Worm (Caenorhabditis elegans) whole organism, early embryonic: ENCODE data around the gene F15H10.9.

Experiments
- B0310.2 ChIP-seq: sonication (generic microtip); optimal IDR thresholded peaks from 2 replicates; lab custom pipeline; 2016; ENCODE audit warnings: mild to moderate bottlenecking, missing genetic modification characterization, missing compliant biosample characterization
- F13C5.2 ChIP-seq: sonication (generic microtip); optimal IDR thresholded peaks from 2 replicates; lab custom pipeline; 2017; ENCODE audit warnings: mild to moderate bottlenecking, missing genetic modification characterization, inconsistent platforms, missing compliant biosample characterization
- aly-1 ChIP-seq: sonication (generic microtip); optimal IDR thresholded peaks from 2 replicates; lab custom pipeline; 2016; ENCODE audit warnings: missing genetic modification characterization, missing compliant biosample characterization
- ama-1 ChIP-seq: fragments of 150-350 bp; optimal IDR thresholded peaks from 2 replicates; lab custom pipeline; 2014
- ceh-13 ChIP-seq: fragments of 200-800 bp; sonication (Bioruptor generic); optimal IDR thresholded peaks from 2 replicates; lab custom pipeline; 2018; ENCODE audit warnings: mild to moderate bottlenecking, missing genetic modification characterization, missing compliant biosample characterization
- ceh-36 ChIP-seq: sonication (generic microtip); optimal IDR thresholded peaks from 2 replicates; lab custom pipeline; 2016; ENCODE audit warnings: missing genetic modification characterization, inconsistent platforms, missing compliant biosample characterization
- ets-7 ChIP-seq: sonication (generic microtip); optimal IDR thresholded peaks from 2 replicates; lab custom pipeline; 2016; ENCODE audit warnings: missing genotype, missing genetic modification characterization, missing compliant biosample characterization
- flt-1 ChIP-seq: fragments of 200-800 bp; sonication (Bioruptor generic); IDR thresholded peaks from 2 replicates; pipeline ENCODE4 v1.3.6; 2022; ENCODE audit warnings: missing genetic modification characterization, missing compliant biosample characterization
- hmbx-1 ChIP-seq: sonication (generic microtip); optimal IDR thresholded peaks from 2 replicates; lab custom pipeline; 2016; ENCODE audit warnings: mild to moderate bottlenecking, missing genetic modification characterization, missing compliant biosample characterization
- hmg-4 ChIP-seq: fragments of 200-800 bp; sonication (Bioruptor generic); optimal IDR thresholded peaks from 2 replicates; lab custom pipeline; 2018; ENCODE audit warnings: mild to moderate bottlenecking, missing genetic modification characterization, missing compliant biosample characterization
- hnd-1 ChIP-seq: sonication (generic microtip); optimal IDR thresholded peaks from 2 replicates; lab custom pipeline; 2016; ENCODE audit warnings: missing genetic modification characterization, missing compliant biosample characterization
- pes-1 ChIP-seq: fragments of 200-800 bp; sonication (Bioruptor generic); IDR thresholded peaks from 2 replicates; pipeline ENCODE4 v1.3.6; 2022; ENCODE audit warnings: missing genetic modification reagents, missing genetic modification characterization, missing compliant biosample characterization
- scrt-1 ChIP-seq: fragments of 200-800 bp; sonication (Bioruptor generic); IDR thresholded peaks from 2 replicates; pipeline ENCODE4 v1.3.6; 2022; ENCODE audit warnings: missing genetic modification characterization, missing compliant biosample characterization
- sea-1 ChIP-seq: fragments of 200-800 bp; sonication (Bioruptor generic); conservative IDR thresholded peaks from 2 replicates; pipeline ENCODE4 v1.3.6; 2022; ENCODE audit warnings: missing genetic modification characterization, missing compliant biosample characterization
- tbx-11 ChIP-seq: fragments of 200-800 bp; sonication (Bioruptor generic); IDR thresholded peaks from 2 replicates; pipeline ENCODE4 v1.3.6; 2022; ENCODE audit warnings: missing genetic modification characterization, missing compliant biosample characterization
- tbx-37 ChIP-seq: fragments of 200-800 bp; sonication (Bioruptor generic); conservative IDR thresholded peaks from 2 replicates; pipeline ENCODE4 v1.3.6; 2022; ENCODE audit warnings: missing genetic modification reagents, missing genetic modification characterization, missing compliant biosample characterization
- tra-4 ChIP-seq: sonication (generic microtip); optimal IDR thresholded peaks from 2 replicates; lab custom pipeline; 2017; ENCODE audit warnings: missing genetic modification characterization, missing compliant biosample characterization

Gene F15H10.9

ce11 chrV:10410030-10410713 is 4.3 kb downstream of the F15H10.9 start, which contains the start of gene F15H10.12:
Gene F15H10.12 (minus strand): TSS chrV:10410080.
- TF ChIP-seq ceh-13 (GFP tag; lab: Kevin White, UChicago) (no peak), ama-1 (no peak), pes-1 (no peak), hmbx-1 (tag; lab: Kevin White, UChicago) (no peak), scrt-1 (GFP tag; lab: Robert Waterston, UW) (no peak), hmg-4 (GFP tag; lab: Kevin White, UChicago) (no peak), hnd-1 (tag; lab: Kevin White, UChicago) (no peak), ets-7 (no peak), tbx-37 (GFP tag; lab: Robert Waterston, UW) (no peak), flt-1 (GFP tag; lab: Robert Waterston, UW) (no peak)

ce11 chrV:10406313-10406712 is 8.2 kb downstream of the F15H10.9 start, which contains the start of gene F15H10.7:
Gene F15H10.7 (minus strand): TSS chrV:10406413.
- TF ChIP-seq pes-1 (no peak), aly-1 (tag; lab: Kevin White, UChicago) (no peak), scrt-1 (GFP tag; lab: Robert Waterston, UW) (no peak), ceh-36 (tag; lab: Kevin White, UChicago) (no peak), tra-4 (no peak), F13C5.2 (tag; lab: Kevin White, UChicago) (no peak), ama-1 (no peak), hnd-1 (tag; lab: Kevin White, UChicago) (no peak), B0310.2 (tag; lab: Kevin White, UChicago) (no peak), ets-7 (no peak), ceh-13 (GFP tag; lab: Kevin White, UChicago) (no peak), hmbx-1 (tag; lab: Kevin White, UChicago) (no peak), hmg-4 (GFP tag; lab: Kevin White, UChicago) (no peak), flt-1 (GFP tag; lab: Robert Waterston, UW) (no peak)

- TF ChIP-seq ceh-36 (tag; lab: Kevin White, UChicago) (no peak), flt-1 (GFP tag; lab: Robert Waterston, UW) (no peak), hmbx-1 (tag; lab: Kevin White, UChicago) (no peak), pes-1 (no peak), B0310.2 (tag; lab: Kevin White, UChicago) (no peak), ceh-13 (GFP tag; lab: Kevin White, UChicago) (no peak), hnd-1 (tag; lab: Kevin White, UChicago) (no peak), aly-1 (tag; lab: Kevin White, UChicago) (no peak), ets-7 (no peak), tbx-11 (GFP tag; lab: Robert Waterston, UW) (no peak), F13C5.2 (tag; lab: Kevin White, UChicago) (no peak)
These were observed 9.8 kb downstream of the F15H10.9 start for ce11 chrV:10404701-10405100.

- TF ChIP-seq ceh-13 (GFP tag; lab: Kevin White, UChicago) (no peak), tra-4 (no peak), aly-1 (tag; lab: Kevin White, UChicago) (no peak), hmg-4 (GFP tag; lab: Kevin White, UChicago) (no peak), ceh-36 (tag; lab: Kevin White, UChicago) (no peak), tbx-37 (GFP tag; lab: Robert Waterston, UW) (no peak)
These were observed 11.7 kb downstream of the F15H10.9 start, which contains the start of gene F15H10.8 for ce11 chrV:10402804-10403203. Gene F15H10.8 (minus strand): TSS chrV:10402904.

ce11 chrV:10399290-10399689 is 15.2 kb downstream of the F15H10.9 start:
- TF ChIP-seq B0310.2 (tag; lab: Kevin White, UChicago), result no peak
- TF ChIP-seq pes-1, result no peak
- TF ChIP-seq ceh-36 (tag; lab: Kevin White, UChicago), result no peak
- no peak for TF ChIP-seq ets-7
- no peak for TF ChIP-seq hmg-4 (GFP tag; lab: Kevin White, UChicago)

ce11 chrV:10398431-10398830 is 16.1 kb downstream of the F15H10.9 start, which contains the start of gene ugt-2:
Gene ugt-2 (plus strand): TSS chrV:10398801.
- no peak for TF ChIP-seq flt-1 (GFP tag; lab: Robert Waterston, UW)
- no peak for TF ChIP-seq hmg-4 (GFP tag; lab: Kevin White, UChicago)
- no peak for TF ChIP-seq tbx-37 (GFP tag; lab: Robert Waterston, UW)
- no peak for TF ChIP-seq tra-4
- no peak for TF ChIP-seq aly-1 (tag; lab: Kevin White, UChicago)
- TF ChIP-seq scrt-1 (GFP tag; lab: Robert Waterston, UW), result no peak
- no peak for TF ChIP-seq sea-1 (GFP tag; lab: Robert Waterston, UW)
- TF ChIP-seq ceh-36 (tag; lab: Kevin White, UChicago), result no peak
- TF ChIP-seq hmbx-1 (tag; lab: Kevin White, UChicago), result no peak
- no peak for TF ChIP-seq pes-1
- TF ChIP-seq hnd-1 (tag; lab: Kevin White, UChicago), result no peak
- TF ChIP-seq B0310.2 (tag; lab: Kevin White, UChicago), result no peak
- no peak for TF ChIP-seq ets-7
- TF ChIP-seq ceh-13 (GFP tag; lab: Kevin White, UChicago), result no peak
- no peak for TF ChIP-seq tbx-11 (GFP tag; lab: Robert Waterston, UW)
- TF ChIP-seq ama-1, result no peak
- TF ChIP-seq F13C5.2 (tag; lab: Kevin White, UChicago), result no peak

ce11 chrV:10395173-10395766 is 19.2 kb downstream of the F15H10.9 start, which contains the start of the genes col-151 and ugt-1:
Gene col-151 (minus strand): TSS chrV:10395223.
Gene ugt-1 (plus strand): TSS chrV:10395663.
- no peak for TF ChIP-seq B0310.2 (tag; lab: Kevin White, UChicago)
- TF ChIP-seq tbx-11 (GFP tag; lab: Robert Waterston, UW), result no peak
- no peak for TF ChIP-seq tbx-37 (GFP tag; lab: Robert Waterston, UW)
- no peak for TF ChIP-seq aly-1 (tag; lab: Kevin White, UChicago)
- TF ChIP-seq scrt-1 (GFP tag; lab: Robert Waterston, UW), result no peak
- no peak for TF ChIP-seq flt-1 (GFP tag; lab: Robert Waterston, UW)
- no peak for TF ChIP-seq hmg-4 (GFP tag; lab: Kevin White, UChicago)
- TF ChIP-seq hnd-1 (tag; lab: Kevin White, UChicago), result no peak
- TF ChIP-seq pes-1, result no peak
- TF ChIP-seq tra-4, result no peak
